Worm (Caenorhabditis elegans) whole organism, midembryonic: Measurements from ENCODE around the gene fbxc-48.

Experiments
- T22C8.4 ChIP-seq: fragments of 200-800 bp; sonication (Bioruptor generic); IDR thresholded peaks from 2 replicates; pipeline ENCODE4 v1.3.6; 2022; ENCODE audit warnings: missing genetic modification characterization, missing compliant biosample characterization
- cog-1 ChIP-seq: sonication (generic microtip); optimal IDR thresholded peaks from 2 replicates; lab custom pipeline; 2016; ENCODE audit warnings: missing genetic modification characterization, missing compliant biosample characterization
- flt-1 ChIP-seq: fragments of 200-800 bp; sonication (Bioruptor generic); IDR thresholded peaks from 2 replicates; pipeline ENCODE4 v1.3.6; 2022; ENCODE audit warnings: missing genetic modification characterization, missing compliant biosample characterization
- klf-2 ChIP-seq: fragments of 200-800 bp; sonication (Bioruptor generic); conservative IDR thresholded peaks from 2 replicates; pipeline ENCODE4 v1.3.6; 2022; ENCODE audit warnings: missing genetic modification reagents, missing genetic modification characterization, missing compliant biosample characterization
- ref-1 ChIP-seq: fragments of 200-800 bp; sonication (Bioruptor generic); conservative IDR thresholded peaks from 2 replicates; pipeline ENCODE4 v1.3.6; 2022; ENCODE audit warnings: missing genetic modification reagents, missing genetic modification characterization, missing compliant biosample characterization
- tab-1 ChIP-seq: fragments of 200-800 bp; sonication (Bioruptor generic); IDR thresholded peaks from 2 replicates; pipeline ENCODE4 v1.3.6; 2022; ENCODE audit warnings: missing genetic modification characterization, missing compliant biosample characterization
- ztf-23 ChIP-seq: fragments of 200-800 bp; sonication (Bioruptor generic); IDR thresholded peaks from 2 replicates; pipeline ENCODE4 v1.3.6; 2022; ENCODE audit warnings: missing genetic modification reagents, missing genetic modification characterization, missing compliant biosample characterization

DNA sequence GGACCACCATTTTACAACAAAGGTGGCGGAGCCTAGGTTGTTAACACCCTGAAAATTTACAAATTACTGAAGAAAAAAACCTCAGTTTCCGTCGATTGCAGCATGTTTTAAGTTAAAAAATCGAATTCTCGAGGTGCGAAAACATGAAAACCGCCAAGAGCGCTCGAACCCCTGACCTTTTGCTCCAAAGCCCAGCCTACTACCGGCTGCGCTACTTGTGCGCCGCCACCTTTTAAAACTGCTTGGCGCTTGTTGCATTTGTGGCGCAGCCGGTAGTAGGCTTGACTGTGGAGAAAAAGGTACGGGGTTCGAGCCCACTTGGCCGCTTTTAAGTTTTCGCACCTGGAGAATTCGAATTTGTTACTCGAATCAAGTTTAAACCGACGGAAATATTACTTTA lies 9.4 kb upstream of the fbxc-48 start, which contains the start of gene snt-6:
- no peak for TF ChIP-seq T22C8.4
- no peak for TF ChIP-seq klf-2
- no peak for TF ChIP-seq tab-1 (GFP tag; lab: Robert Waterston, UW)
- no peak for TF ChIP-seq ztf-23 (GFP tag; lab: Robert Waterston, UW)
- no peak for TF ChIP-seq flt-1 (GFP tag; lab: Robert Waterston, UW)
- no peak for TF ChIP-seq cog-1 (tag; lab: Kevin White, UChicago)
- no peak for TF ChIP-seq ref-1 (GFP tag; lab: Robert Waterston, UW)
